Fruit fly (Drosophila melanogaster) whole organism, prepupa: Measurements from ENCODE around the gene Tcs6.

Source experiments
- CG10631 ChIP-seq: fragments of 200-800 bp; sonication (Bioruptor generic); optimal IDR thresholded peaks from 2 replicates; lab custom pipeline; 2016; ENCODE audit warnings: missing biosample characterization, missing genetic modification characterization
- CG10669 ChIP-seq: fragments of 200-800 bp; sonication (Bioruptor generic); optimal IDR thresholded peaks from 3 replicates; lab custom pipeline; 2018; ENCODE audit warnings: missing biosample characterization, mild to moderate bottlenecking, missing genetic modification characterization, moderate library complexity
- CG11294 ChIP-seq: fragments of 200-800 bp; sonication (Bioruptor generic); IDR thresholded peaks from 2 replicates; pipeline ENCODE4 v1.3.6; 2022; ENCODE audit warnings: missing biosample characterization, missing genetic modification characterization
- CG11762 ChIP-seq: fragments of 200-800 bp; sonication (Bioruptor generic); optimal IDR thresholded peaks from 3 replicates; lab custom pipeline; 2016; ENCODE audit warnings: missing biosample characterization, missing genetic modification characterization; ENCODE audit not compliant: insufficient read depth
- CG11902 ChIP-seq: fragments of 200-800 bp; sonication (Bioruptor generic); optimal IDR thresholded peaks from 3 replicates; lab custom pipeline; 2016; ENCODE audit warnings: missing biosample characterization, missing genetic modification characterization
- CG15336 ChIP-seq: fragments of 200-800 bp; sonication (Bioruptor generic); IDR thresholded peaks from 2 replicates; pipeline ENCODE4 v1.3.6; 2022; ENCODE audit warnings: missing biosample characterization, missing genetic modification characterization
- CG1621 ChIP-seq: fragments of 200-800 bp; sonication (Bioruptor generic); optimal IDR thresholded peaks from 3 replicates; lab custom pipeline; 2018; ENCODE audit warnings: missing biosample characterization, mild to moderate bottlenecking, missing genetic modification characterization
- CG16779 ChIP-seq: fragments of 200-800 bp; sonication (Bioruptor generic); optimal IDR thresholded peaks from 3 replicates; lab custom pipeline; 2017; ENCODE audit warnings: missing biosample characterization, mild to moderate bottlenecking, missing genetic modification characterization
- CG3032 ChIP-seq: fragments of 200-800 bp; optimal IDR thresholded peaks from 2 replicates; lab custom pipeline; 2019; ENCODE audit warnings: missing biosample characterization, mild to moderate bottlenecking, missing genetic modification characterization, moderate library complexity
- CG31627 ChIP-seq: fragments of 200-800 bp; sonication (Bioruptor generic); optimal IDR thresholded peaks from 3 replicates; lab custom pipeline; 2016; ENCODE audit warnings: missing biosample characterization, missing genetic modification characterization
- CG32006 ChIP-seq: fragments of 200-800 bp; sonication (Bioruptor generic); optimal IDR thresholded peaks from 3 replicates; lab custom pipeline; 2017; ENCODE audit warnings: missing biosample characterization, mild to moderate bottlenecking, missing genetic modification characterization
- CG3919 ChIP-seq: fragments of 200-800 bp; sonication (Bioruptor generic); optimal IDR thresholded peaks from 3 replicates; lab custom pipeline; 2016; ENCODE audit warnings: missing biosample characterization, missing genetic modification characterization
- CG6163 ChIP-seq: fragments of 200-800 bp; sonication (Bioruptor generic); IDR thresholded peaks from 3 replicates; pipeline ENCODE4 v1.3.6; 2022; ENCODE audit warnings: missing biosample characterization, missing genetic modification characterization
- CG6276 ChIP-seq: fragments of 200-800 bp; sonication (Bioruptor generic); optimal IDR thresholded peaks from 2 replicates; lab custom pipeline; 2017; ENCODE audit warnings: missing biosample characterization, mild to moderate bottlenecking, missing genetic modification characterization
- CG6792 ChIP-seq: fragments of 200-800 bp; sonication (Bioruptor generic); optimal IDR thresholded peaks from 3 replicates; lab custom pipeline; 2016; ENCODE audit warnings: missing biosample characterization, missing genetic modification characterization
- CG6808 ChIP-seq: fragments of 200-800 bp; sonication (Bioruptor generic); optimal IDR thresholded peaks from 3 replicates; lab custom pipeline; 2017; ENCODE audit warnings: missing biosample characterization, missing genetic modification characterization, mild to moderate bottlenecking, moderate library complexity, missing genetic modification reagents
- CG6854 ChIP-seq: fragments of 200-800 bp; sonication (Bioruptor generic); optimal IDR thresholded peaks from 2 replicates; lab custom pipeline; 2017; ENCODE audit warnings: missing biosample characterization, mild to moderate bottlenecking, missing genetic modification characterization
- CG7368 ChIP-seq: fragments of 200-800 bp; sonication (Bioruptor generic); optimal IDR thresholded peaks from 3 replicates; lab custom pipeline; 2016; ENCODE audit warnings: missing biosample characterization, missing genetic modification characterization
- CG8119 ChIP-seq: fragments of 200-800 bp; sonication (Bioruptor generic); IDR thresholded peaks from 3 replicates; pipeline ENCODE4 v1.3.6; 2022; ENCODE audit warnings: missing biosample characterization, missing genetic modification characterization
- CG8319 ChIP-seq: fragments of 200-800 bp; sonication (Bioruptor generic); optimal IDR thresholded peaks from 3 replicates; lab custom pipeline; 2016; ENCODE audit warnings: missing biosample characterization, missing genetic modification characterization
- CG8632 ChIP-seq: fragments of 200-800 bp; sonication (Bioruptor generic); optimal IDR thresholded peaks from 3 replicates; lab custom pipeline; 2016; ENCODE audit warnings: missing biosample characterization, missing genetic modification characterization
- CG9139 ChIP-seq: fragments of 200-800 bp; sonication (Bioruptor generic); optimal IDR thresholded peaks from 3 replicates; lab custom pipeline; 2017; ENCODE audit warnings: missing biosample characterization, mild to moderate bottlenecking, missing genetic modification characterization
- Eip75B ChIP-seq: fragments of 200-800 bp; sonication (Bioruptor generic); optimal IDR thresholded peaks from 3 replicates; lab custom pipeline; 2016; ENCODE audit warnings: missing biosample characterization, missing genetic modification characterization
- Eip93F ChIP-seq: fragments of 200-800 bp; sonication (Bioruptor generic); optimal IDR thresholded peaks from 2 replicates; lab custom pipeline; 2016; ENCODE audit warnings: missing biosample characterization, mild to moderate bottlenecking, missing genetic modification characterization
- Ets21C ChIP-seq: fragments of 200-800 bp; sonication (Bioruptor generic); optimal IDR thresholded peaks from 3 replicates; lab custom pipeline; 2016; ENCODE audit warnings: missing biosample characterization, missing genetic modification characterization
- Ets96B ChIP-seq: fragments of 200-800 bp; optimal IDR thresholded peaks from 2 replicates; lab custom pipeline; 2019; ENCODE audit warnings: missing biosample characterization, mild to moderate bottlenecking, missing genetic modification characterization, moderate library complexity
- Gug ChIP-seq: fragments of 200-800 bp; sonication (Bioruptor generic); IDR thresholded peaks from 2 replicates; pipeline ENCODE4 v1.3.6; 2022; ENCODE audit warnings: missing biosample characterization, missing genetic modification characterization
- Hr38 ChIP-seq: sonication (Bioruptor generic); optimal IDR thresholded peaks from 2 replicates; lab custom pipeline; 2016; ENCODE audit warnings: missing biosample characterization, missing genetic modification characterization
- Hr39 ChIP-seq: fragments of 200-800 bp; sonication (Bioruptor generic); optimal IDR thresholded peaks from 2 replicates; lab custom pipeline; 2016; ENCODE audit warnings: missing biosample characterization, missing genetic modification characterization
- Smox ChIP-seq: fragments of 200-800 bp; sonication (Bioruptor generic); optimal IDR thresholded peaks from 3 replicates; lab custom pipeline; 2016; ENCODE audit warnings: missing biosample characterization, missing genetic modification characterization
- Sox102F ChIP-seq: fragments of 200-800 bp; sonication (Bioruptor generic); optimal IDR thresholded peaks from 2 replicates; lab custom pipeline; 2016; ENCODE audit warnings: missing biosample characterization, mild to moderate bottlenecking, missing genetic modification characterization
- Sox14 ChIP-seq: fragments of 200-800 bp; sonication (Bioruptor generic); optimal IDR thresholded peaks from 3 replicates; lab custom pipeline; 2016; ENCODE audit warnings: missing biosample characterization, missing genetic modification characterization
- Sox15 ChIP-seq: fragments of 200-800 bp; sonication (Bioruptor generic); optimal IDR thresholded peaks from 3 replicates; lab custom pipeline; 2016; ENCODE audit warnings: missing biosample characterization, missing genetic modification characterization
- achi ChIP-seq: fragments of 200-800 bp; sonication (Bioruptor generic); optimal IDR thresholded peaks from 3 replicates; lab custom pipeline; 2016; ENCODE audit warnings: missing biosample characterization, missing genetic modification characterization
- acj6 ChIP-seq: fragments of 200-800 bp; sonication (Bioruptor generic); optimal IDR thresholded peaks from 3 replicates; lab custom pipeline; 2016; ENCODE audit warnings: missing biosample characterization, missing genetic modification characterization
- cyc ChIP-seq: fragments of 200-800 bp; sonication (Bioruptor generic); optimal IDR thresholded peaks from 3 replicates; lab custom pipeline; 2016; ENCODE audit warnings: missing biosample characterization, missing genetic modification characterization
- dsx ChIP-seq: fragments of 200-800 bp; optimal IDR thresholded peaks from 3 replicates; lab custom pipeline; 2019; ENCODE audit warnings: missing biosample characterization, mild to moderate bottlenecking, missing genetic modification characterization, moderate library complexity; ENCODE audit not compliant: poor library complexity, severe bottlenecking
- eg ChIP-seq: fragments of 200-800 bp; sonication (Bioruptor generic); IDR thresholded peaks from 3 replicates; pipeline ENCODE4 v1.3.6; 2022; ENCODE audit warnings: missing biosample characterization, missing genetic modification characterization
- lz ChIP-seq: fragments of 200-800 bp; sonication (Bioruptor generic); optimal IDR thresholded peaks from 3 replicates; lab custom pipeline; 2016; ENCODE audit warnings: missing biosample characterization, missing genetic modification characterization
- net ChIP-seq: fragments of 200-800 bp; sonication (Bioruptor generic); optimal IDR thresholded peaks from 3 replicates; lab custom pipeline; 2016; ENCODE audit warnings: missing biosample characterization, missing genetic modification characterization
- pdm3 ChIP-seq: fragments of 200-800 bp; sonication (Bioruptor generic); optimal IDR thresholded peaks from 3 replicates; lab custom pipeline; 2016; ENCODE audit warnings: missing biosample characterization, missing genetic modification characterization
- salr ChIP-seq, 2 experiments: fragments of 200-800 bp; sonication (Bioruptor generic); optimal IDR thresholded peaks; 3 replicates each; lab custom pipeline; 2016 to 2018; ENCODE audit warnings: missing biosample characterization in 2 of 2, missing genetic modification characterization in 2 of 2, mild to moderate bottlenecking in 1 of 2
- spab ChIP-seq: fragments of 200-800 bp; sonication (Bioruptor generic); optimal IDR thresholded peaks from 2 replicates; lab custom pipeline; 2017; ENCODE audit warnings: missing biosample characterization, mild to moderate bottlenecking, missing genetic modification characterization, missing genetic modification reagents
- ss ChIP-seq, 2 experiments: fragments of 200-800 bp; sonication (Bioruptor generic); optimal IDR thresholded peaks; 2 replicates in 1 of 2; 3 replicates in 1 of 2; lab custom pipeline; 2017 to 2018; ENCODE audit warnings: mild to moderate bottlenecking in 2 of 2, missing biosample characterization in 2 of 2, missing genetic modification characterization in 2 of 2, moderate library complexity in 1 of 2
- svp ChIP-seq: fragments of 200-800 bp; sonication (Bioruptor generic); peaks from one replicate; lab custom pipeline; 2016; ENCODE audit warnings: missing biosample characterization, missing genetic modification characterization
- topi ChIP-seq: fragments of 200-800 bp; sonication (Bioruptor generic); optimal IDR thresholded peaks from 3 replicates; lab custom pipeline; 2016; ENCODE audit warnings: missing biosample characterization, missing genetic modification characterization
- vri ChIP-seq: fragments of 200-800 bp; sonication (Bioruptor generic); optimal IDR thresholded peaks from 3 replicates; lab custom pipeline; 2016; ENCODE audit warnings: missing biosample characterization, mild to moderate bottlenecking, missing genetic modification characterization

The Tcs6 gene

DNA sequence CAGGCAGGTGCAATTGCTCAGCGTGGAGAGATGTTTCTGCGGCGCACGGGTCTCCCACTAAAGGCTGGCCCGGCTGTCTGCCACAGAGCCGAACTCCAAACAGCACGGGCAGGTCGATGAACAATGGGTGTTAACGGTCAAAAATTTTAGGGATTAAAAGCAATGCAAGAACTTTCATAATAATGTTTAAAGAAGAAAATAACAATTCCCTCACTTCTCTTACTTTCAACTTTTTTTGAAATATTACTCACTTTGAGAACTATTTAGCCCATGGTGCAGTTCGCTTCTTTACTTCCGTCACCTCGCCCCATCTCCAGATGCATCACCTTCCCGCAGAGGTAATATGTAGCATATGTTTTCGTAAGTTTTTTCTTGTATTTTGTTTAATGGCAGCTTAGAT, 14.5 kb upstream of the Tcs6 start (continued):
- TF ChIP-seq achi (GFP tag; lab: Kevin White, UChicago) (peak; percentile 80), CG6808 (GFP tag; lab: Kevin White, UChicago) (peak; percentile 69), acj6 (peak; percentile 84), CG3919 (GFP tag; lab: Kevin White, UChicago) (peak; percentile 85), ss (GFP tag; optimal IDR thresholded peaks at IDR 0.05; lab: Kevin White, UChicago) (peak; percentile 64 to 74), Ets96B (tag; lab: Kevin White, UChicago) (peak; percentile 77), CG8119 (GFP tag; lab: Robert Waterston, UW) (peak; percentile 88), CG6276 (GFP tag; lab: Kevin White, UChicago) (peak; percentile 70), Sox14 (GFP tag; lab: Kevin White, UChicago) (peak; percentile 82), Sox15 (peak; percentile 53), Eip93F (GFP tag; lab: Kevin White, UChicago) (no peak), cyc (GFP tag; lab: Kevin White, UChicago) (peak; percentile 76), CG16779 (tag; lab: Kevin White, UChicago) (peak; percentile 51), CG6792 (GFP tag; lab: Kevin White, UChicago) (peak; percentile 86), CG9139 (peak; percentile 56), pdm3 (GFP tag; lab: Kevin White, UChicago) (peak; percentile 78)
- TF ChIP-seq, all 60 proteins: peak for 57

DNA sequence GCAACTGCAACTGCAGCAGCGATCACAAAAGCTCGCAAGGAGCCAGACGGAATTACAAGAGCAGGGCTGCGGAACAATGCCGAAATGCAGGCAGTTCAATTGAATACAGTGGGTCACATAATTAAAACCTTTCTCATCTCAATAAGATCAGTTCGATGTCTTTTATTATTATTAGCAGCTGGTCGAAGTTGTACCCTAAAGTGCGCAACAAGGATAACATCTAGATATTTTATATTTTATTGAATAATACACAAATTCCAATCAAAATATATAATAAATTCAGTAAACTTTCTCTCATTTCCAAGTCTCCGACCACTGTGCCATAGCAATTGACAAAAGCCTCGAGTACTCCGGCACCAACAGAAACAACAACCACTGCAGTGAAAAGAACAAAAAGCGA, 10.1 kb upstream of the Tcs6 start:
- TF ChIP-seq CG11902 (no peak), eg (GFP tag; lab: Robert Waterston, UW) (no peak), achi (GFP tag; lab: Kevin White, UChicago) (peak; percentile 59), CG32006 (peak; percentile 42), svp (GFP tag; lab: Kevin White, UChicago) (peak; percentile 76), lz (GFP tag; lab: Kevin White, UChicago) (peak; percentile 52), CG6163 (GFP tag; lab: Robert Waterston, UW) (no peak), CG3032 (peak; percentile 10), pdm3 (GFP tag; lab: Kevin White, UChicago) (peak; percentile 42), CG6808 (GFP tag; lab: Kevin White, UChicago) (peak; percentile 42), CG11294 (GFP tag; lab: Robert Waterston, UW) (no peak), acj6 (peak; percentile 31), net (GFP tag; lab: Kevin White, UChicago) (peak; percentile 25), CG6854 (GFP tag; lab: Kevin White, UChicago) (no peak), CG15336 (0 out of 2 replicates have a peak, but pooled peaks have one; percentile 34), CG11762 (GFP tag; lab: Kevin White, UChicago) (peak; percentile 2), CG31627 (GFP tag; lab: Kevin White, UChicago) (peak; percentile 14), Hr38 (GFP tag; lab: Kevin White, UChicago) (no peak), spab (peak; percentile 12), Eip75B (GFP tag; lab: Kevin White, UChicago) (peak; percentile 46), Gug (GFP tag; lab: Robert Waterston, UW) (no peak), ss (GFP tag; optimal IDR thresholded peaks at IDR 0.05; lab: Kevin White, UChicago) (peak; percentile 0 to 10), CG6276 (GFP tag; lab: Kevin White, UChicago) (no peak), Ets96B (tag; lab: Kevin White, UChicago) (peak; percentile 37), Ets21C (GFP tag; lab: Kevin White, UChicago) (no peak), vri (GFP tag; lab: Kevin White, UChicago) (peak; percentile 20), CG8632 (peak; percentile 45), dsx (GFP tag; lab: Kevin White, UChicago) (peak; percentile 42), topi (peak; percentile 22), Smox (GFP tag; lab: Kevin White, UChicago) (peak; percentile 49), CG10669 (GFP tag; lab: Kevin White, UChicago) (peak; percentile 15), CG16779 (tag; lab: Kevin White, UChicago) (no peak), CG9139 (peak; percentile 14), Sox14 (GFP tag; lab: Kevin White, UChicago) (peak; percentile 16), CG7368 (GFP tag; lab: Kevin White, UChicago) (peak; percentile 18), CG8319 (GFP tag; lab: Kevin White, UChicago) (no peak), Eip93F (GFP tag; lab: Kevin White, UChicago) (no peak), CG3919 (GFP tag; lab: Kevin White, UChicago) (peak; percentile 54), Sox102F (GFP tag; lab: Kevin White, UChicago) (peak; percentile 56), salr (GFP tag; optimal IDR thresholded peaks at IDR 0.05; lab: Kevin White, UChicago) (peak in 1 of 2 experiments; percentile 13), CG1621 (tag; lab: Kevin White, UChicago) (no peak), CG8119 (GFP tag; lab: Robert Waterston, UW) (peak; percentile 34; the same call in 1 of the 3 replicates), Hr39 (GFP tag; lab: Kevin White, UChicago) (peak; percentile 8), CG10631 (peak; percentile 40), CG6792 (GFP tag; lab: Kevin White, UChicago) (peak; percentile 49)
